Worm (Caenorhabditis elegans): Measurements from ENCODE around the gene somi-1.

The somi-1 gene

DNA sequence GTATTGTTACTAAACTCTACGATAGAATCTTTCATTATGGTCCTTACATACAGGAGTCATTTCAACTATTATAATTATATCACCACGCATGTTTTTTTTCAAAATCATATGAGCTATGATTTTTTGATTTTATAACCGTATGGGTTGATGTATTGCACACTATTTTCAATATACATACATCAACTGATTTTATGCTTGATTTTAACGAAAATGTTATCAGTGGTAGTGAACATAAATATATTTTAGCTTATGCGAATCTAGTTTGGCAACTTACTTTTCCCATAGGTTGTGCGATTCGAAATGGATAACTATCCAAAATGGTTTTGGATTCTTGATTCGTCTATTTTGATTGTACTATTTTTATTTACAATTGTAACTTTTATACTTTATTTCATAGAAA lies 32.4 kb upstream of the somi-1 start, which contains the start of gene srv-10:
TSS of gene srv-10 (plus strand) at position 301 of the 400 bp plus-strand sequence.
- no peak for TF ChIP-seq mep-1 (tag; optimal IDR thresholded peaks at IDR 0.05)
- no peak for TF ChIP-seq elt-3 (tag; optimal IDR thresholded peaks at IDR 0.05)
- no peak for TF ChIP-seq bed-3 (GFP tag; optimal IDR thresholded peaks at IDR 0.05)
- TF ChIP-seq nhr-237 (tag; optimal IDR thresholded peaks at IDR 0.05): no peak
- TF ChIP-seq lin-32 (GFP tag; optimal IDR thresholded peaks at IDR 0.05): no peak
- TF ChIP-seq unc-120 (tag; optimal IDR thresholded peaks at IDR 0.05; ENCODE audit: poor library complexity, severe bottlenecking): no peak

DNA sequence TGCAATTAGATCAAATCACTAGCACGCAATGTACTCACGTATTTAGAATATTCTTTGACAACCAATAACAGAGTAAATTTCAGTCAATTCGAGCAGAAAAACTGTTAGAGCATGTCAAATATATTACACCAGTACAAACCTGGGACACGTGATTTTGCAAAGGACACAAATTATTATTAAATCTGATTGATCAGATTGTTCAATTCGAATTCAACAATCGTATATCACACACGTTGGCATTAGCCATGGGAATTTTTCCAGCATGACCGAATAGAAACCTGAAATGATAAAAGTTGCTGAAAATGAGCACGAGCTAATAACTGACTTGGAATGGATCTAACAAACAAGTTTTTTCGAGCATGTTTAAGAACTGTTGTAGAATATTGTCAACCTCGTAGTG lies 31.9 kb upstream of the somi-1 start, which contains the start of gene srv-9:
TSS of gene srv-9 (minus strand) at position 101 of the 400 bp plus-strand sequence.
- no peak for TF ChIP-seq nhr-76 (tag; optimal IDR thresholded peaks at IDR 0.05)
- no peak for TF ChIP-seq elt-1 (tag; optimal IDR thresholded peaks at IDR 0.05; ENCODE audit: borderline replicate concordance, insufficient read depth)
- no peak for TF ChIP-seq lin-32 (GFP tag; optimal IDR thresholded peaks at IDR 0.05)
- TF ChIP-seq ceh-39 (tag; optimal IDR thresholded peaks at IDR 0.05): no peak
- TF ChIP-seq unc-62 (GFP tag; optimal IDR thresholded peaks at IDR 0.05): no peak
- TF ChIP-seq zip-8 (tag; optimal IDR thresholded peaks at IDR 0.05): no peak
- no peak for TF ChIP-seq ham-2 (GFP tag; optimal IDR thresholded peaks at IDR 0.05)
- TF ChIP-seq elt-3 (tag; optimal IDR thresholded peaks at IDR 0.05): no peak
- no peak for TF ChIP-seq M03D4.4 (tag; optimal IDR thresholded peaks at IDR 0.05)
- TF ChIP-seq mab-5 (tag; optimal IDR thresholded peaks at IDR 0.05): no peak
- TF ChIP-seq ceh-83 (GFP tag; optimal IDR thresholded peaks at IDR 0.05): no peak
- TF ChIP-seq drap-1 (GFP tag; optimal IDR thresholded peaks at IDR 0.05): no peak
- TF ChIP-seq mep-1 (tag; optimal IDR thresholded peaks at IDR 0.05): no peak
- TF ChIP-seq snpc-4 (tag; optimal IDR thresholded peaks at IDR 0.05): no peak
- no peak for TF ChIP-seq nhr-2 (tag; optimal IDR thresholded peaks at IDR 0.05)
- no peak for TF ChIP-seq ceh-43 (GFP tag; optimal IDR thresholded peaks at IDR 0.05)
- no peak for TF ChIP-seq sptf-1 (tag; optimal IDR thresholded peaks at IDR 0.05)

ce11 chrV:13421697-13422096 lies 30.5 kb upstream of the somi-1 start:
- TF ChIP-seq unc-39 (tag; optimal IDR thresholded peaks at IDR 0.05) (no peak), mep-1 (tag; optimal IDR thresholded peaks at IDR 0.05) (no peak), cnd-1 (tag; optimal IDR thresholded peaks at IDR 0.05) (no peak), ces-1 (GFP tag; optimal IDR thresholded peaks at IDR 0.05) (no peak), ceh-39 (tag; optimal IDR thresholded peaks at IDR 0.05) (no peak), hlh-1 (tag; optimal IDR thresholded peaks at IDR 0.05) (no peak), zip-8 (tag; optimal IDR thresholded peaks at IDR 0.05) (no peak)

DNA sequence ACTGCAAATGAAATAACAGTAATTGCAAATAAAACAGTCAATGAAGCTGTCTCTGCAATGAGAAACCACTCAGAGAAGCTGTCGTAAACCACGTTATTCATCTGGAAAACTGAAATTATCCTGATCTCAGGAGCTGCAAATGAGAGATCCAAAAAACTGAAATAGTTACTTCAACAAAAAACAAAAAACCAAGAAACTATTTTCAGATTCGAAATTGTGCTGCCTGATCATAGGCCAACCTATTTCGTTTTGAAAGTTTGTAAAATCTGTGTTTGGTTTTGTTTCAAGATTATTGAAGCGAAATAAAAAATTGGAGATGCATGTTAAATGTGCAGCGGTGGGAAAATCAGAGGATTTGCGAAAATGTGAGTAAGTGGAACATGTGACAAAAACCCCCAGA lies 29.4 kb upstream of the somi-1 start, which contains the start of gene srv-8:
TSS of gene srv-8 (minus strand) at position 101 of the 400 bp plus-strand sequence.
- TF ChIP-seq lin-32 (GFP tag; optimal IDR thresholded peaks at IDR 0.05) (no peak), ceh-43 (GFP tag; optimal IDR thresholded peaks at IDR 0.05) (no peak), lin-13 (tag; optimal IDR thresholded peaks at IDR 0.05) (no peak), drap-1 (GFP tag; optimal IDR thresholded peaks at IDR 0.05) (no peak), ztf-11 (tag; optimal IDR thresholded peaks at IDR 0.05) (no peak)

- TF ChIP-seq ztf-11 (tag; optimal IDR thresholded peaks at IDR 0.05): no peak
- TF ChIP-seq lsy-2 (tag; optimal IDR thresholded peaks at IDR 0.05): no peak
- TF ChIP-seq ham-2 (GFP tag; optimal IDR thresholded peaks at IDR 0.05): no peak
- TF ChIP-seq nhr-76 (tag; optimal IDR thresholded peaks at IDR 0.05): no peak
- TF ChIP-seq mab-5 (tag; optimal IDR thresholded peaks at IDR 0.05): no peak
- TF ChIP-seq drap-1 (GFP tag; optimal IDR thresholded peaks at IDR 0.05): no peak
- no peak for TF ChIP-seq unc-120 (tag; optimal IDR thresholded peaks at IDR 0.05; ENCODE audit: poor library complexity, severe bottlenecking)
- no peak for TF ChIP-seq flh-1 (GFP tag; optimal IDR thresholded peaks at IDR 0.05)
- TF ChIP-seq sem-2 (GFP tag; optimal IDR thresholded peaks at IDR 0.05): no peak
- TF ChIP-seq lin-32 (GFP tag; optimal IDR thresholded peaks at IDR 0.05): no peak
- TF ChIP-seq blmp-1 (tag; optimal IDR thresholded peaks at IDR 0.05): no peak
- no peak for TF ChIP-seq M03D4.4 (tag; optimal IDR thresholded peaks at IDR 0.05)
- TF ChIP-seq elt-1 (tag; optimal IDR thresholded peaks at IDR 0.05; ENCODE audit: borderline replicate concordance, insufficient read depth): no peak
- no peak for TF ChIP-seq zip-8 (tag; optimal IDR thresholded peaks at IDR 0.05)
- TF ChIP-seq mls-2 (tag; optimal IDR thresholded peaks at IDR 0.05): no peak
Measured at ce11 chrV:13417513-13417912, 26.3 kb upstream of the somi-1 start, which contains the start of gene F53F1.6. Gene F53F1.6, minus strand, starts transcription at chrV:13417613.

Measured in whole organism, mixed stage, embryonic.